Worm (Caenorhabditis elegans): Measurements from ENCODE around the gene nhr-152.

DNA sequence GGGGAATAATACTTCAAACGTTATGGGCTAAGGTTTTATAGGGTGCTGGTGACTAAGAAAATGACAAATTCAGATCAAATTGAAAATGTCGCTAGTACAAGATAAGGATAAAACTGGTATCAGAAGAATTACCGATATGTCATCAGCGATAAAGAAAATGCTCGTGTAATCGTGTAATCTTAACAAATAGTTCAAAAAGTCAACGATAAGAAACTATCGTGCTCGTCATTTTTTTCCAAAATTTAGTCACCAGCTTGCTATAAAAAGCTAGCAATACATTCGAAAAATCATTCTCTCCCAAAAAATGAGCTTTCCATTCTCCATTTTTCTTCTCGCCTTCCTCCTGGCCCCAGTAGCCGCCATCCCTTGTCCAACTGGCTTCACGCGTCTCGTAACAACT lies 48.3 kb upstream of the nhr-152 start, which contains the start of gene clec-45:
- TF ChIP-seq skn-1 (tag; optimal IDR thresholded peaks at IDR 0.05) (no peak), R02D3.7 (tag; optimal IDR thresholded peaks at IDR 0.05) (no peak), unc-39 (tag; optimal IDR thresholded peaks at IDR 0.05) (no peak), ztf-11 (tag; optimal IDR thresholded peaks at IDR 0.05) (no peak)

Data from whole organism, L2 larva.